Fruit fly (Drosophila melanogaster): Measurements from ENCODE around the gene CG11601.

Gene CG11601

dm6 chr2L:273603-274002 lies 9.5 kb downstream of the CG11601 start, which contains the start of the genes mbm and CG11555:
TSS of gene mbm (minus strand) at chr2L:273715.
TSS of gene CG11555 (plus strand) at chr2L:273836.
- TF ChIP-seq Meics (GFP tag; optimal IDR thresholded peaks at IDR 0.05) (peak; percentile 40), cad (GFP tag; optimal IDR thresholded peaks at IDR 0.05) (no peak), crc (GFP tag; optimal IDR thresholded peaks at IDR 0.05) (no peak), unc-4 (GFP tag; IDR thresholded peaks at IDR 0.05; ENCODE audit: partially characterized antibody) (peak; percentile 70; the same call in 1 of the 2 replicates), Ets97D (GFP tag; optimal IDR thresholded peaks at IDR 0.05) (no peak), CG2120 (GFP tag; optimal IDR thresholded peaks at IDR 0.05) (no peak), bigmax (GFP tag; optimal IDR thresholded peaks at IDR 0.05) (peak; percentile 79), HLH4C (GFP tag; IDR thresholded peaks at IDR 0.05; ENCODE audit: partially characterized antibody) (peak; percentile 50), CG2116 (GFP tag; optimal IDR thresholded peaks at IDR 0.05) (peak; percentile 61), Nf-YB (GFP tag; optimal IDR thresholded peaks at IDR 0.05) (peak; percentile 44), bsh (GFP tag; optimal IDR thresholded peaks at IDR 0.05) (peak in 1 of 2 experiments; percentile 24), emc (GFP tag; optimal IDR thresholded peaks at IDR 0.05) (no peak), CG13287 (GFP tag; IDR thresholded peaks at IDR 0.05; ENCODE audit: partially characterized antibody) (peak; percentile 73), MTF-1 (GFP tag; optimal IDR thresholded peaks at IDR 0.05; ENCODE audit: borderline replicate concordance) (no peak), pan (optimal IDR thresholded peaks at IDR 0.05) (no peak), pan (GFP tag; optimal IDR thresholded peaks at IDR 0.05 in 1 of 2, IDR thresholded peaks at IDR 0.05 in 1 of 2) (no peak), CG34376 (GFP tag; optimal IDR thresholded peaks at IDR 0.05) (no peak), CG2199 (GFP tag; IDR thresholded peaks at IDR 0.05) (no peak), CG10147 (GFP tag; optimal IDR thresholded peaks at IDR 0.05) (peak; percentile 51), zen (tag; optimal IDR thresholded peaks at IDR 0.05) (peak; percentile 50), CG15011 (GFP tag; optimal IDR thresholded peaks at IDR 0.05) (no peak), Spps (tag; optimal IDR thresholded peaks at IDR 0.05) (no peak), Max (GFP tag; optimal IDR thresholded peaks at IDR 0.05) (peak; percentile 65), CG33213 (GFP tag; optimal IDR thresholded peaks at IDR 0.05) (no peak), CG12299 (tag; optimal IDR thresholded peaks at IDR 0.05) (no peak), sr (GFP tag; IDR thresholded peaks at IDR 0.05) (no peak), CG13424 (tag; optimal IDR thresholded peaks at IDR 0.05) (peak; percentile 48), CG7786 (GFP tag; optimal IDR thresholded peaks at IDR 0.05) (no peak), scrt (GFP tag; optimal IDR thresholded peaks at IDR 0.05) (peak; percentile 64), MESR4 (GFP tag; optimal IDR thresholded peaks at IDR 0.05) (no peak), CG13296 (GFP tag; optimal IDR thresholded peaks at IDR 0.05) (peak; percentile 40), D19B (GFP tag; optimal IDR thresholded peaks at IDR 0.05) (no peak), disco-r (GFP tag; optimal IDR thresholded peaks at IDR 0.05) (no peak), CG3281 (GFP tag; optimal IDR thresholded peaks at IDR 0.05) (peak; percentile 47), CG4617 (GFP tag; optimal IDR thresholded peaks at IDR 0.05; ENCODE audit: borderline replicate concordance) (peak; percentile 10), Fer1 (GFP tag; optimal IDR thresholded peaks at IDR 0.05) (peak; percentile 49), Lhr (GFP tag; optimal IDR thresholded peaks at IDR 0.05) (no peak), CG13775 (GFP tag; optimal IDR thresholded peaks at IDR 0.05) (peak; percentile 34), dpn (GFP tag; optimal IDR thresholded peaks at IDR 0.05) (peak in 1 of 2 experiments; percentile 19), Hr3 (GFP tag; optimal IDR thresholded peaks at IDR 0.05) (peak; percentile 10), CG32767 (GFP tag; IDR thresholded peaks at IDR 0.05) (no peak), Abd-B (GFP tag; optimal IDR thresholded peaks at IDR 0.05) (no peak), B-H2 (GFP tag; optimal IDR thresholded peaks at IDR 0.05) (peak; percentile 56), CG3995 (GFP tag; optimal IDR thresholded peaks at IDR 0.05) (peak; percentile 46), YL-1 (GFP tag; optimal IDR thresholded peaks at IDR 0.05) (peak; percentile 66), CG16813 (GFP tag; IDR thresholded peaks at IDR 0.05; ENCODE audit: partially characterized antibody) (peak; percentile 51; the same call in 1 of the 3 replicates), CG17361 (GFP tag; IDR thresholded peaks at IDR 0.05) (peak; percentile 44; the same call in 1 of the 3 replicates), HmgZ (tag; optimal IDR thresholded peaks at IDR 0.05) (peak; percentile 33), CG14667 (GFP tag; IDR thresholded peaks at IDR 0.05) (no peak), CG18599 (GFP tag; optimal IDR thresholded peaks at IDR 0.05) (peak; percentile 34)

All from whole organism, embryonic.